Worm (Caenorhabditis elegans) whole organism, mixed stage, embryonic: ENCODE measurements around the gene R03G8.6.

Experiments used
- lin-13 ChIP-seq: fragments of 150-350 bp; optimal IDR thresholded peaks from 2 replicates; lab custom pipeline; 2014; ENCODE audit warnings: missing biosample characterization, missing genetic modification characterization
- mep-1 ChIP-seq: fragments of 150-350 bp; optimal IDR thresholded peaks from 2 replicates; lab custom pipeline; 2017; ENCODE audit warnings: missing biosample characterization, missing genetic modification reagents, missing genetic modification characterization, inconsistent platforms
- nhr-12 ChIP-seq: fragments of 150-350 bp; optimal IDR thresholded peaks from 2 replicates; lab custom pipeline; 2014; ENCODE audit warnings: missing biosample characterization, missing genetic modification characterization
- nhr-2 ChIP-seq: fragments of 150-350 bp; optimal IDR thresholded peaks from 2 replicates; lab custom pipeline; 2014; ENCODE audit warnings: missing biosample characterization, missing genetic modification characterization
- pha-4 ChIP-seq: fragments of 150-350 bp; optimal IDR thresholded peaks from 2 replicates; lab custom pipeline; 2018; ENCODE audit warnings: missing biosample characterization, missing genetic modification reagents, missing genetic modification characterization
- ztf-11 ChIP-seq: fragments of 150-350 bp; optimal IDR thresholded peaks from 2 replicates; lab custom pipeline; 2014; ENCODE audit warnings: missing biosample characterization, missing genetic modification characterization

ce11 chrX:13122191-13122590 lies 21.9 kb upstream of the R03G8.6 start, which contains the start of gene snx-17:
- TF ChIP-seq ztf-11 (tag; lab: Kevin White, UChicago): no peak
- TF ChIP-seq pha-4: no peak
- no peak for TF ChIP-seq mep-1 (tag; lab: Kevin White, UChicago)
- TF ChIP-seq nhr-12 (tag; lab: Kevin White, UChicago): no peak
- no peak for TF ChIP-seq lin-13 (tag; lab: Kevin White, UChicago)
- TF ChIP-seq nhr-2 (tag; lab: Kevin White, UChicago): no peak
